Worm (Caenorhabditis elegans) whole organism, mixed stage, embryonic: ENCODE results near the gene F18E9.4.

Experiments
- M03D4.4 ChIP-seq: sonication (generic microtip); optimal IDR thresholded peaks from 2 replicates; lab custom pipeline; 2017; ENCODE audit warnings: mild to moderate bottlenecking, missing genetic modification characterization, missing compliant biosample characterization
- blmp-1 ChIP-seq: fragments of 150-350 bp; optimal IDR thresholded peaks from 2 replicates; lab custom pipeline; 2014; ENCODE audit warnings: missing biosample characterization, missing genetic modification characterization
- ceh-39 ChIP-seq: fragments of 150-350 bp; optimal IDR thresholded peaks from 2 replicates; lab custom pipeline; 2014; ENCODE audit warnings: missing biosample characterization, missing genetic modification characterization
- ceh-43 ChIP-seq: fragments of 200-800 bp; sonication (Bioruptor generic); optimal IDR thresholded peaks from 2 replicates; lab custom pipeline; 2018; ENCODE audit warnings: mild to moderate bottlenecking, missing genetic modification characterization, moderate library complexity, missing compliant biosample characterization
- ceh-83 ChIP-seq: fragments of 200-800 bp; sonication (Bioruptor generic); optimal IDR thresholded peaks from 2 replicates; lab custom pipeline; 2018; ENCODE audit warnings: mild to moderate bottlenecking, missing genetic modification characterization, missing compliant biosample characterization
- ces-1 ChIP-seq: fragments of 150-350 bp; optimal IDR thresholded peaks from 2 replicates; lab custom pipeline; 2014; ENCODE audit warnings: missing biosample characterization, missing genetic modification reagents, missing genetic modification characterization
- cnd-1 ChIP-seq: fragments of 200-800 bp; sonication (Bioruptor generic); optimal IDR thresholded peaks from 2 replicates; lab custom pipeline; 2018; ENCODE audit warnings: mild to moderate bottlenecking, missing genetic modification characterization, missing compliant biosample characterization
- drap-1 ChIP-seq: fragments of 200-800 bp; sonication (Bioruptor generic); optimal IDR thresholded peaks from 3 replicates; lab custom pipeline; 2018; ENCODE audit warnings: mild to moderate bottlenecking, missing genetic modification characterization, missing compliant biosample characterization
- elt-1 ChIP-seq: sonication (generic microtip); optimal IDR thresholded peaks from 2 replicates; lab custom pipeline; 2017; ENCODE audit warnings: missing genetic modification characterization, mild to moderate bottlenecking, missing compliant biosample characterization, antibody characterized with exemption, moderate library complexity, borderline replicate concordance; ENCODE audit not compliant: insufficient read depth
- ham-2 ChIP-seq: fragments of 200-800 bp; sonication (Bioruptor generic); optimal IDR thresholded peaks from 2 replicates; lab custom pipeline; 2018; ENCODE audit warnings: mild to moderate bottlenecking, missing genetic modification characterization, missing compliant biosample characterization
- hlh-1 ChIP-seq: fragments of 150-350 bp; optimal IDR thresholded peaks from 2 replicates; lab custom pipeline; 2014; ENCODE audit warnings: missing biosample characterization, missing genetic modification reagents, missing genetic modification characterization
- lin-13 ChIP-seq: fragments of 150-350 bp; optimal IDR thresholded peaks from 2 replicates; lab custom pipeline; 2014; ENCODE audit warnings: missing biosample characterization, missing genetic modification characterization
- lin-32 ChIP-seq: fragments of 200-800 bp; sonication (Bioruptor generic); optimal IDR thresholded peaks from 2 replicates; lab custom pipeline; 2018; ENCODE audit warnings: mild to moderate bottlenecking, missing genetic modification characterization, missing compliant biosample characterization
- lsy-2 ChIP-seq: fragments of 150-350 bp; optimal IDR thresholded peaks from 2 replicates; lab custom pipeline; 2014; ENCODE audit warnings: missing biosample characterization, missing genetic modification characterization
- mab-5 ChIP-seq: fragments of 150-350 bp; optimal IDR thresholded peaks from 2 replicates; lab custom pipeline; 2014; ENCODE audit warnings: missing biosample characterization, missing genetic modification characterization
- mep-1 ChIP-seq: fragments of 150-350 bp; optimal IDR thresholded peaks from 2 replicates; lab custom pipeline; 2017; ENCODE audit warnings: missing biosample characterization, missing genetic modification reagents, missing genetic modification characterization, inconsistent platforms
- mls-2 ChIP-seq: sonication (generic microtip); optimal IDR thresholded peaks from 2 replicates; lab custom pipeline; 2016; ENCODE audit warnings: mild to moderate bottlenecking, missing genetic modification characterization, moderate library complexity, missing compliant biosample characterization
- nhr-12 ChIP-seq: fragments of 150-350 bp; optimal IDR thresholded peaks from 2 replicates; lab custom pipeline; 2014; ENCODE audit warnings: missing biosample characterization, missing genetic modification characterization
- nhr-2 ChIP-seq: fragments of 150-350 bp; optimal IDR thresholded peaks from 2 replicates; lab custom pipeline; 2014; ENCODE audit warnings: missing biosample characterization, missing genetic modification characterization
- nhr-237 ChIP-seq: fragments of 150-350 bp; optimal IDR thresholded peaks from 2 replicates; lab custom pipeline; 2014; ENCODE audit warnings: missing biosample characterization, missing genetic modification characterization
- nhr-28 ChIP-seq: fragments of 150-350 bp; optimal IDR thresholded peaks from 2 replicates; lab custom pipeline; 2014; ENCODE audit warnings: missing biosample characterization, missing genetic modification characterization
- nhr-76 ChIP-seq: sonication (generic microtip); optimal IDR thresholded peaks from 2 replicates; lab custom pipeline; 2017; ENCODE audit warnings: missing biosample characterization, missing genetic modification characterization
- pha-4 ChIP-seq: fragments of 150-350 bp; optimal IDR thresholded peaks from 2 replicates; lab custom pipeline; 2018; ENCODE audit warnings: missing biosample characterization, missing genetic modification reagents, missing genetic modification characterization
- sptf-1 ChIP-seq: sonication (generic microtip); optimal IDR thresholded peaks from 2 replicates; lab custom pipeline; 2017; ENCODE audit warnings: mild to moderate bottlenecking, missing genetic modification characterization, moderate library complexity, missing compliant biosample characterization
- tbx-8 ChIP-seq: fragments of 200-800 bp; sonication (Bioruptor generic); optimal IDR thresholded peaks from 2 replicates; lab custom pipeline; 2018; ENCODE audit warnings: mild to moderate bottlenecking, missing genetic modification characterization, moderate library complexity, missing compliant biosample characterization
- unc-120 ChIP-seq: sonication (generic microtip); optimal IDR thresholded peaks from 2 replicates; lab custom pipeline; 2017; ENCODE audit warnings: missing genetic modification characterization, missing compliant biosample characterization; ENCODE audit not compliant: poor library complexity, severe bottlenecking
- unc-62 ChIP-seq: fragments of 150-350 bp; optimal IDR thresholded peaks from 2 replicates; lab custom pipeline; 2014; ENCODE audit warnings: missing biosample characterization, missing genetic modification reagents, missing genetic modification characterization
- zip-8 ChIP-seq: fragments of 150-350 bp; optimal IDR thresholded peaks from 2 replicates; lab custom pipeline; 2014; ENCODE audit warnings: missing biosample characterization, missing genetic modification characterization
- ztf-11 ChIP-seq: fragments of 150-350 bp; optimal IDR thresholded peaks from 2 replicates; lab custom pipeline; 2014; ENCODE audit warnings: missing biosample characterization, missing genetic modification characterization

Gene F18E9.4

DNA sequence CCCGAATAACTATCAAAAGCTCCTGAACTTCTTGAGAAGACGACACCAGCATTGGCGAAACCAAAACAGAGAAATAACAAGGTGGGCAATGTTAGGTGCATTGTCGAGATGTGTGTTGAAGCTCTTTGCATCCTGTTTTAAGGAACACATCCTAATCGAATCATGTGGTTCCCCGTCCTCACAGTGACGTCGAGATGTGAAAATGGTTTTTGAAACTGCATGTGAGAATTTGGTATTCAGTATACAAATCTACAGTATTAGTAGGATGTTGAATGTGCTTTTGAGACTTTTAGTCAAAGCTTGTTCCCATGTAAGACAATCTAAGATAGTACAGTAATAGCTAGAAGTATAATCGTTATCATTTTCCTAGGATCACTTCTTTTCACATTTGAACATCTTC lies 17.3 kb downstream of the F18E9.4 start, which contains the start of gene F18E9.7:
F18E9.7 (minus strand) TSS at position 101 of the 400 bp plus-strand sequence.
- TF ChIP-seq tbx-8 (GFP tag; lab: Kevin White, UChicago) (no peak), lin-32 (no peak), ceh-39 (tag; lab: Kevin White, UChicago) (no peak), zip-8 (tag; lab: Kevin White, UChicago) (no peak), blmp-1 (no peak), ceh-83 (GFP tag; lab: Kevin White, UChicago) (no peak), nhr-76 (tag; lab: Kevin White, UChicago) (no peak), ham-2 (GFP tag; lab: Kevin White, UChicago) (no peak), lin-13 (tag; lab: Kevin White, UChicago) (no peak), cnd-1 (tag; lab: Kevin White, UChicago) (no peak), unc-120 (tag; lab: Kevin White, UChicago) (no peak), mab-5 (tag; lab: Kevin White, UChicago) (no peak)

DNA sequence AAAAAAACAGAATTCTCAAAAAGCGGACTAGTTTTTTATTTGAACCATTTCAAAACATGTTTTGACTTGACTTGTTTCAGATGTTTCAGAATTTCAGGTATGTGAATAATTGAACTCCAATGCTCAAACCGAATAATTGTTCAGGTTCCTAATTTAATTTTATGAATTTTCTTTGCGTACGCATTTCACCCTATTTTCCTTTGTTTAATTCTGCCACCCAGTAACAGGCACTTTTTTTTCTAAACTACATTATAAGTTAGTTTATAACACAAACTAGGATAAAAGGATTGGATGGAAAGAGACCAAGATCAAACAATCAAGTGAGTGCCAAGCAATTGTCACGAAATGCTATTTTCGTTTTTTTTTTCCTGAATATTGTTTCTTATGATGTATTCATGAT lies 18.2 kb downstream of the F18E9.4 start:
- TF ChIP-seq ceh-43 (no peak), sptf-1 (tag; lab: Kevin White, UChicago) (no peak), hlh-1 (tag; lab: Kevin White, UChicago) (no peak), nhr-12 (no peak), ceh-39 (tag; lab: Kevin White, UChicago) (no peak), ham-2 (GFP tag; lab: Kevin White, UChicago) (no peak), lin-13 (tag; lab: Kevin White, UChicago) (no peak), tbx-8 (GFP tag; lab: Kevin White, UChicago) (no peak), elt-1 (tag; lab: Kevin White, UChicago) (no peak), mab-5 (tag; lab: Kevin White, UChicago) (no peak), unc-62 (GFP tag; lab: Kevin White, UChicago) (no peak), nhr-28 (no peak), cnd-1 (tag; lab: Kevin White, UChicago) (no peak), pha-4 (tag; lab: Kevin White, UChicago) (no peak), mls-2 (no peak), lsy-2 (no peak), mep-1 (tag; lab: Kevin White, UChicago) (no peak), zip-8 (tag; lab: Kevin White, UChicago) (no peak)

DNA sequence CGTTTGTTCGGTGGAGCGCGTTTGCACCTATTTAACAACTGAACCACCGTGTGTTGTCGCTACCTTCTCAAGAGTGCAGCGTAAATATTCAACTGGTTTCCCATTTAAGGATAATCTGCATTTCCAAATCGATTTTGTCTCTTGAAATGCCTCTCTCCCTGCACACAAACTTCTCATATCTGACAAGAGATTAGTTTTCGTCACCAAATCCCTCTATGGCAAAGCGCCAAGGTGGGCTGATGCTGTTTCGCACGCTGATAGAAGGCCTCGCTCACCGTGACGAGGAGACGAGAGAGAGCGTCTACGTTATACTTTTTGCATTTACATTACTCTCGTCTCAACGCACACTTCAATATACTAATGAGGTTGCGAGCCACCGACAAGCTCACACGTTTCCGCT lies 19.4 kb downstream of the F18E9.4 start:
- no peak for TF ChIP-seq tbx-8 (GFP tag; lab: Kevin White, UChicago)
- TF ChIP-seq ceh-83 (GFP tag; lab: Kevin White, UChicago), result no peak
- peak; percentile 12 for TF ChIP-seq ces-1 (GFP tag; lab: Kevin White, UChicago)
- TF ChIP-seq nhr-2 (tag; lab: Kevin White, UChicago), result no peak
- peak; percentile 30 for TF ChIP-seq mls-2
- TF ChIP-seq cnd-1 (tag; lab: Kevin White, UChicago), result no peak
- TF ChIP-seq M03D4.4 (tag; lab: Kevin White, UChicago), result no peak
- TF ChIP-seq sptf-1 (tag; lab: Kevin White, UChicago), result no peak
- TF ChIP-seq mab-5 (tag; lab: Kevin White, UChicago), result no peak

DNA sequence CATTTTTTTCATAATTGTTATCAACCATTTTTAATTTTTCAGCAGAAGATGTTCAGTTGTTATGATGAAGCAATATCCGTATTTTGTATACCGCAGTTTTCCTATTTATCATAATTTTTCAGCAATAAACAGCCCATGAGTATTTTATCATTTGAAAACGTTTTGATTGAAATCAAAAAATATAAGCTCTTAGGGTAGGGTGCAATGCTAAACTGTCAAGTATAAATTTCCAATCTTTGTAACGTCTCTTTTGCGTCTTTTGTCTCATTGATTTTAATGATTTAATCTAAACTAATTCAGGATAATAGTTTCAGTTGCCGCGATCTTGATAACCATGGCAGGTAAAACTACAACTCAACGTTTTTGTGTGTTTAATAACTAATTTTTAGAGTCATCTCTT lies 20.9 kb downstream of the F18E9.4 start, which contains the start of gene F18E9.1:
F18E9.1 (plus strand) TSS at position 301 of the 400 bp plus-strand sequence.
- no peak for TF ChIP-seq ham-2 (GFP tag; lab: Kevin White, UChicago)
- TF ChIP-seq ceh-39 (tag; lab: Kevin White, UChicago), result no peak
- no peak for TF ChIP-seq nhr-28
- TF ChIP-seq mep-1 (tag; lab: Kevin White, UChicago), result no peak
- TF ChIP-seq ztf-11, result no peak
- no peak for TF ChIP-seq nhr-237 (tag; lab: Kevin White, UChicago)
- no peak for TF ChIP-seq lin-32
- TF ChIP-seq sptf-1 (tag; lab: Kevin White, UChicago), result no peak
- TF ChIP-seq unc-62 (GFP tag; lab: Kevin White, UChicago), result no peak
- no peak for TF ChIP-seq blmp-1
- no peak for TF ChIP-seq lin-13 (tag; lab: Kevin White, UChicago)
- no peak for TF ChIP-seq cnd-1 (tag; lab: Kevin White, UChicago)
- no peak for TF ChIP-seq drap-1 (GFP tag; lab: Kevin White, UChicago)
- TF ChIP-seq nhr-2 (tag; lab: Kevin White, UChicago), result no peak
- TF ChIP-seq zip-8 (tag; lab: Kevin White, UChicago), result no peak
